Worm (Caenorhabditis elegans): ENCODE measurements around the gene R13A1.5.

DNA sequence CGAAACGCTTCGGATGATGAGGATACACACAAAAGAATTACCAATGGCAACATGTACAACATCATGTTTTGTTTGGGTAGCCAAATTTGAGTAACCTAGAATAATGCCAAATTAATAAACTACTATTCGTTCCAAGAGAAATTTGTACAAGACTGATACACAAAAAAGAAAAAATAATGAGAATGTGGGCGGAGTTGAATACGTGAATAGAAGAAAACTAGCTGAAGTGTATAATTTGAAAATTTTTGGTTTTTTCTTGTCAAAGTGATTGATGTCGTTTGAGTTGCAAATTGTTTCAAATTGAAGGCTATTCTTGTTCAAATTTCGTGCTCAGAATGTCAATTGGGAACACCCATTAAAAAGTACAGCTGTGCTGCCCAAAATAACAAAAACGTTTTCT is at the start of gene R13A1.5:
- TF ChIP-seq elt-1 (tag; optimal IDR thresholded peaks at IDR 0.05) (no peak), nhr-237 (tag; optimal IDR thresholded peaks at IDR 0.05) (no peak)

All from whole organism, L3 larva.